Worm (Caenorhabditis elegans) whole organism, midembryonic: ENCODE results near the gene H03E18.1.

Experiments
- T22C8.4 ChIP-seq: fragments of 200-800 bp; sonication (Bioruptor generic); IDR thresholded peaks from 2 replicates; pipeline ENCODE4 v1.3.6; 2022; ENCODE audit warnings: missing genetic modification characterization, missing compliant biosample characterization
- cog-1 ChIP-seq: sonication (generic microtip); optimal IDR thresholded peaks from 2 replicates; lab custom pipeline; 2016; ENCODE audit warnings: missing genetic modification characterization, missing compliant biosample characterization
- ref-1 ChIP-seq: fragments of 200-800 bp; sonication (Bioruptor generic); conservative IDR thresholded peaks from 2 replicates; pipeline ENCODE4 v1.3.6; 2022; ENCODE audit warnings: missing genetic modification reagents, missing genetic modification characterization, missing compliant biosample characterization
- ztf-23 ChIP-seq: fragments of 200-800 bp; sonication (Bioruptor generic); IDR thresholded peaks from 2 replicates; pipeline ENCODE4 v1.3.6; 2022; ENCODE audit warnings: missing genetic modification reagents, missing genetic modification characterization, missing compliant biosample characterization

DNA sequence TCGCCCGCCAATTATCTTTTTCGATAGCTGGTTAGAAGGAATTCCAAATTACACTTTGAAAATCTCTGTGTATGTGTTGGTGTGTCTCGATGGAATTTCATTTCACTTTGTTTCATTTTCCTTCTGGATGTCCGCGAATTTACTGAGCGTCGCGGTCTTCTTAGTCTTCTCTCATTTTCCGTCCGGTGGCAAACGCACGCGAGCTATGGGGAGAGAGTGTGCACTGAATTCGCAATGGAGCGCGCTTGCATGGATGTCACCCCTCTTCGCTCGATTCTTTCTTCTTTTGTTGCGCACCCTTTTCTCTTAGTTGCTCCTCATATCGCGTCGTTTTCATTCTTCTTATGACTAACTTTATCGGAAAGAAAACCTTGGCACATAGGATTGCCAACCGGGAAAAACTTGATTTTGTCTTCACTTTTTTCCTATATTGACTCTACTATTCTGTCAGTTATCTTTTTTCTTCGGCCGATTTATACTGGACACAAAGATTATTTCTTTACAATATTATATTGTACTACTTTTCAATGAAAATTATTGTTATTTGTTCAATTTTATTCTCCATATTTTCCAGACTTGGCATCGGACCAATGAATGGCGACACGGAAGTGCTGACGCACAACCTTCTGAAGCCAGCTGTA is 44.1 kb downstream of the H03E18.1 start, which contains the start of gene dhhc-14:
- TF ChIP-seq ztf-23 (GFP tag; lab: Robert Waterston, UW), result peak; percentile 64; the same call in 1 of the 2 replicates
- TF ChIP-seq ref-1 (GFP tag; lab: Robert Waterston, UW), result no peak
- peak; percentile 37 for TF ChIP-seq cog-1 (tag; lab: Kevin White, UChicago)
- no peak for TF ChIP-seq T22C8.4 (GFP tag; lab: Robert Waterston, UW)
